Worm (Caenorhabditis elegans) whole organism, L4/young adult: Measurements from ENCODE around the gene hpl-1.

Experiments used
- W03F9.2 ChIP-seq: fragments of 150-350 bp; optimal IDR thresholded peaks from 2 replicates; lab custom pipeline; 2014; ENCODE audit warnings: missing biosample characterization, missing genetic modification characterization
- dao-5 ChIP-seq: sonication (generic microtip); optimal IDR thresholded peaks from 2 replicates; lab custom pipeline; 2016; ENCODE audit warnings: missing genotype, missing genetic modification characterization, moderate library complexity, missing compliant biosample characterization

ce11 chrX:13200312-13200711 is 44.9 kb upstream of the hpl-1 start:
- TF ChIP-seq W03F9.2 (tag; lab: Kevin White, UChicago) (no peak), dao-5 (tag; lab: Kevin White, UChicago) (no peak)
